Fruit fly (Drosophila melanogaster) whole organism, adult: ENCODE results near the gene CG17721.

ENCODE experiments used
- CG11617 ChIP-seq: fragments of 200-800 bp; sonication (Bioruptor generic); optimal IDR thresholded peaks from 2 replicates; lab custom pipeline; 2017; ENCODE audit warnings: mild to moderate bottlenecking, missing biosample characterization, missing genetic modification reagents, missing genetic modification characterization
- CG12768 ChIP-seq: fragments of 200-800 bp; sonication (Bioruptor generic); optimal IDR thresholded peaks from 2 replicates; lab custom pipeline; 2017; ENCODE audit warnings: missing biosample characterization, missing genetic modification characterization, mild to moderate bottlenecking, moderate library complexity, missing genetic modification reagents
- CG14711 ChIP-seq: fragments of 200-800 bp; sonication (Bioruptor generic); optimal IDR thresholded peaks from 2 replicates; lab custom pipeline; 2018; ENCODE audit warnings: missing biosample characterization, mild to moderate bottlenecking, missing genetic modification characterization, moderate library complexity
- CG1620 ChIP-seq: fragments of 200-800 bp; sonication (Bioruptor generic); optimal IDR thresholded peaks from 2 replicates; lab custom pipeline; 2016; ENCODE audit warnings: missing biosample characterization, missing genetic modification characterization
- CG33017 ChIP-seq: fragments of 200-800 bp; sonication (Bioruptor generic); optimal IDR thresholded peaks from 2 replicates; lab custom pipeline; 2018; ENCODE audit warnings: missing biosample characterization, mild to moderate bottlenecking, missing genetic modification characterization, moderate library complexity
- CG5204 ChIP-seq: fragments of 200-800 bp; sonication (Bioruptor generic); optimal IDR thresholded peaks from 2 replicates; lab custom pipeline; 2016; ENCODE audit warnings: missing biosample characterization, missing genetic modification characterization
- CG7045 ChIP-seq: fragments of 200-800 bp; sonication (Bioruptor generic); optimal IDR thresholded peaks from 2 replicates; lab custom pipeline; 2017; ENCODE audit warnings: missing biosample characterization, mild to moderate bottlenecking, missing genetic modification characterization
- CG7101 ChIP-seq: fragments of 200-800 bp; sonication (Bioruptor generic); optimal IDR thresholded peaks from 2 replicates; lab custom pipeline; 2018; ENCODE audit warnings: missing biosample characterization, mild to moderate bottlenecking, missing genetic modification characterization, moderate library complexity
- Clk ChIP-seq: fragments of 200-800 bp; sonication (Bioruptor generic); optimal IDR thresholded peaks from 2 replicates; lab custom pipeline; 2017; ENCODE audit warnings: missing biosample characterization, missing genetic modification characterization
- Crg-1 ChIP-seq: fragments of 200-800 bp; sonication (Bioruptor generic); optimal IDR thresholded peaks from 2 replicates; lab custom pipeline; 2016; ENCODE audit warnings: missing biosample characterization, missing genetic modification characterization
- Hr96 ChIP-seq: fragments of 200-800 bp; sonication (Bioruptor generic); optimal IDR thresholded peaks from 2 replicates; lab custom pipeline; 2016; ENCODE audit warnings: missing biosample characterization, missing genetic modification characterization
- Mnt ChIP-seq: fragments of 200-800 bp; sonication (Bioruptor generic); optimal IDR thresholded peaks from 2 replicates; lab custom pipeline; 2016; ENCODE audit warnings: missing biosample characterization, mild to moderate bottlenecking, missing genetic modification characterization
- bab1 ChIP-seq: fragments of 200-800 bp; sonication (Bioruptor generic); optimal IDR thresholded peaks from 3 replicates; lab custom pipeline; 2019; ENCODE audit warnings: missing biosample characterization, mild to moderate bottlenecking, missing genetic modification characterization, moderate library complexity
- cic ChIP-seq: fragments of 200-800 bp; sonication (Bioruptor generic); optimal IDR thresholded peaks from 2 replicates; lab custom pipeline; 2017; ENCODE audit warnings: missing biosample characterization, mild to moderate bottlenecking, missing genetic modification characterization, moderate library complexity
- cnc ChIP-seq, 2 experiments: fragments of >200 bp; optimal IDR thresholded peaks; 2 replicates each; lab custom pipeline; 2017
- kay ChIP-seq: fragments of 200-800 bp; sonication (Bioruptor generic); peaks from one replicate; lab custom pipeline; 2016; ENCODE audit warnings: missing biosample characterization, missing genetic modification characterization, borderline replicate concordance
- ovo ChIP-seq: fragments of 200-800 bp; sonication (Bioruptor generic); optimal IDR thresholded peaks from 2 replicates; lab custom pipeline; 2016; ENCODE audit warnings: missing biosample characterization, missing genetic modification characterization
- pad ChIP-seq: fragments of 200-800 bp; sonication (Bioruptor generic); optimal IDR thresholded peaks from 3 replicates; lab custom pipeline; 2017; ENCODE audit warnings: missing biosample characterization, missing genetic modification characterization, mild to moderate bottlenecking, moderate library complexity, missing genetic modification reagents
- tj ChIP-seq: fragments of 200-800 bp; sonication (Bioruptor generic); optimal IDR thresholded peaks from 3 replicates; lab custom pipeline; 2017; ENCODE audit warnings: missing biosample characterization, mild to moderate bottlenecking, missing genetic modification characterization, moderate library complexity
- toe ChIP-seq: fragments of 200-800 bp; sonication (Bioruptor generic); optimal IDR thresholded peaks from 2 replicates; lab custom pipeline; 2016; ENCODE audit warnings: missing biosample characterization, missing genetic modification characterization

The CG17721 gene

DNA sequence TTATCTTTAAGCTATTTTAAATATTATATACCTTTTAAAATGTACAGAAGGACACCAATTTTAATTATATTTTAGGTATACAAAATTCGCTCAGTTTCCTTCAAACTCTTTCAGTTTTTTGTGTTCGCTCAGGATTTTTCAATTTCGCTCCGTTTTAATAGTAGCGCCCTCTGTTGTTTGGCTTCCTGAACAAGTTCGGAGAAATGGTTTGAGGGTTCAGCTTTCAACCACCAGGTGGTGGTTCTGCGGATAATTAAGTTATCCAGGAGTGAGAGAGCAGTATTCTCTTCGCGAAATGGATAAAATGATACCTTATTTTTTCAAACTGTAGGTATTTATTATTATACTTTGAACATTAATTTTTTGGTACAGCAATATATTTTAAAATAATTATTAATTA is 34.1 kb downstream of the CG17721 start:
- no peak for TF ChIP-seq CG12768 (GFP tag; lab: Kevin White, UChicago)
- TF ChIP-seq CG14711 (tag; lab: Kevin White, UChicago): no peak
- TF ChIP-seq CG11617 (GFP tag; lab: Kevin White, UChicago): no peak
- TF ChIP-seq pad (GFP tag; lab: Kevin White, UChicago): no peak
- TF ChIP-seq Crg-1 (GFP tag; lab: Kevin White, UChicago): no peak
- TF ChIP-seq bab1 (GFP tag; lab: Kevin White, UChicago): no peak
- no peak for TF ChIP-seq cic (GFP tag; lab: Kevin White, UChicago)
- TF ChIP-seq CG1620: no peak
- no peak for TF ChIP-seq Hr96 (GFP tag; lab: Kevin White, UChicago)
- no peak for TF ChIP-seq CG33017 (tag; lab: Kevin White, UChicago)
- TF ChIP-seq toe: no peak
- no peak for TF ChIP-seq CG7101 (tag; lab: Kevin White, UChicago)
- TF ChIP-seq Mnt (GFP tag; lab: Kevin White, UChicago): no peak
- no peak for TF ChIP-seq Clk (GFP tag; lab: Kevin White, UChicago)
- TF ChIP-seq kay (GFP tag; lab: Kevin White, UChicago): no peak
- TF ChIP-seq CG5204 (GFP tag; lab: Kevin White, UChicago): no peak
- TF ChIP-seq CG7045 (GFP tag; lab: Kevin White, UChicago): no peak
- TF ChIP-seq tj (GFP tag; lab: Kevin White, UChicago): no peak
- no peak for TF ChIP-seq ovo (GFP tag; lab: Kevin White, UChicago)
- TF ChIP-seq cnc (optimal IDR thresholded peaks at IDR 0.05; lab: Kevin White, UChicago): no peak

DNA sequence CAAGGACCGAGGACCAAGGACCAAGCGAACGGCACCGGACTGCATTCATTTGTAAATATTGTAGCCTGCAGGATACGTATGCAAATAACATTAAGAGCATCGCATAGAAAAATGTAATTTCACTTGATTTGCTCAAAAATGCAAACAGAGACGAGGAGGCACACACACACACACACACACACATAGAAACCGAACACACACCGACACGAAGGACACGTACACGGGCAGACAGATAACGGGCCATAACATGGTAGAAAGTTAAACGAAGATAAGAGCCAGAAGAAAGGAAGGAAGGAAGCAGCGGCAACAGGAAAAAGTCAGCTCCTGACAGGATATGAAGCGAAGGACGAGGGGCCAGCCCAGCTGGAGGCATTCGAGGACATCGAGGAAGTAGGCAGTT is 35.6 kb downstream of the CG17721 start:
- TF ChIP-seq Clk (GFP tag; lab: Kevin White, UChicago) (no peak), pad (GFP tag; lab: Kevin White, UChicago) (no peak), tj (GFP tag; lab: Kevin White, UChicago) (no peak), CG33017 (tag; lab: Kevin White, UChicago) (no peak), CG7045 (GFP tag; lab: Kevin White, UChicago) (no peak), kay (GFP tag; lab: Kevin White, UChicago) (no peak), CG1620 (no peak), Crg-1 (GFP tag; lab: Kevin White, UChicago) (no peak), toe (no peak)

DNA sequence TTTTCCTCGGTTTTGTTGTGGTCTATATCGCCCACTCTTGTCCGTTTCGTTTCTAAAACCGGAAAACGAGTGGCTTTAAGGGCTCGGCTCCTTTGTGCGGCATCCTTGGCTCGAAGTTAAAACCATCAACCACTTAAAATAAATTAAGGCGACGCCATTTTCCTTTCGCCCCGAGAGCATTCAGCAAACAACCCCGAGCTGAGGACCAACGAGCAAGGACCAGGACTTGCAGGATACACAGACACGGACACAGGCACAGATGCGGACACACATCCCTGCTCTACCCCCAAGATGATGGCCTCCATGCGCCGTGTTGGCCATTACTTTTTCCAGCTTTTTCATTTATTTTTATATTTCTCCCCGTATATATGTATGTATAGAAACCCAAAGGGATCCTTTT is 37.7 kb downstream of the CG17721 start:
- TF ChIP-seq tj (GFP tag; lab: Kevin White, UChicago) (no peak), ovo (GFP tag; lab: Kevin White, UChicago) (no peak), cnc (optimal IDR thresholded peaks at IDR 0.05; lab: Kevin White, UChicago) (no peak), cic (GFP tag; lab: Kevin White, UChicago) (no peak), bab1 (GFP tag; lab: Kevin White, UChicago) (no peak), CG1620 (no peak)

DNA sequence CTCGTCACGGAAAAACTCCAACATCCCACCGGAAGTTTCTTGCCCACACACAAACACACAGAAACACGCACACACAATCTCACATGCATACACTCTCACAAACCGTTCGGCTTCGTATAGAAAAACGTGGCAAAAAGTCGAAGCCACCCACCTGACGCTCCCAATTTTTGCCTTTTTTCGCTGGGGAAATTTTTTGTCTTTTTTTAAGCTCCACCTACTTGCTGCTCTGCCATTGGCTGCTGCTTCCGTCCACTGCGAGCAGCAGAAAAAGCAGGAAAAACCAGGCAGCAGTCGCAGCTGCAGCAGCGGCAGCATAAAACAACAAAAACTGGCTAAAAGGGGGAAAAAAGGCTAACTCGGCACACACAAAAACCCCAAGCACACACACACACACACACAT is 46.9 kb downstream of the CG17721 start:
- no peak for TF ChIP-seq CG11617 (GFP tag; lab: Kevin White, UChicago)
- no peak for TF ChIP-seq CG14711 (tag; lab: Kevin White, UChicago)
- TF ChIP-seq CG7045 (GFP tag; lab: Kevin White, UChicago): no peak
- no peak for TF ChIP-seq CG33017 (tag; lab: Kevin White, UChicago)
- peak; percentile 30 for TF ChIP-seq pad (GFP tag; lab: Kevin White, UChicago)
- no peak for TF ChIP-seq tj (GFP tag; lab: Kevin White, UChicago)
- TF ChIP-seq bab1 (GFP tag; lab: Kevin White, UChicago): no peak
